Worm (Caenorhabditis elegans) whole organism, L4 larva: ENCODE measurements around the gene ZK622.1.

Experiments used
- D1046.2 ChIP-seq: fragments of 200-800 bp; sonication (Bioruptor generic); IDR thresholded peaks from 2 replicates; pipeline ENCODE4 v1.3.6; 2022; ENCODE audit warnings: missing genetic modification characterization, missing compliant biosample characterization
- F37D6.2 ChIP-seq: sonication (generic microtip); optimal IDR thresholded peaks from 2 replicates; lab custom pipeline; 2016; ENCODE audit warnings: mild to moderate bottlenecking, missing genetic modification characterization, missing compliant biosample characterization
- Y105C5A.15 ChIP-seq: fragments of 200-800 bp; sonication (Bioruptor generic); IDR thresholded peaks from 2 replicates; pipeline ENCODE4 v1.3.6; 2022; ENCODE audit warnings: missing genetic modification characterization, missing compliant biosample characterization
- aha-1 ChIP-seq: fragments of 150-350 bp; peaks from one replicate; lab custom pipeline; 2014; ENCODE audit warnings: missing biosample characterization, missing genetic modification characterization
- aly-2 ChIP-seq: sonication (generic microtip); optimal IDR thresholded peaks from 2 replicates; lab custom pipeline; 2018; ENCODE audit warnings: missing biosample characterization, missing genetic modification characterization
- ama-1 ChIP-seq: fragments of 150-350 bp; optimal IDR thresholded peaks from 2 replicates; lab custom pipeline; 2014; ENCODE audit warnings: inconsistent platforms, mixed read lengths
- arid-1 ChIP-seq: fragments of 200-800 bp; sonication (Bioruptor generic); conservative IDR thresholded peaks from 2 replicates; pipeline ENCODE4 v1.3.6; 2022; ENCODE audit warnings: missing genetic modification reagents, missing genetic modification characterization, missing compliant biosample characterization
- attf-4 ChIP-seq: sonication (generic microtip); optimal IDR thresholded peaks from 3 replicates; lab custom pipeline; 2017; ENCODE audit warnings: missing biosample characterization, missing genetic modification characterization
- ceh-20 ChIP-seq: fragments of 200-800 bp; sonication (Bioruptor generic); IDR thresholded peaks from 2 replicates; pipeline ENCODE4 v1.3.6; 2022; ENCODE audit warnings: missing genetic modification reagents, missing genetic modification characterization, missing compliant biosample characterization
- ceh-32 ChIP-seq: sonication (generic microtip); optimal IDR thresholded peaks from 2 replicates; lab custom pipeline; 2016; ENCODE audit warnings: mild to moderate bottlenecking, missing genetic modification characterization, missing compliant biosample characterization; ENCODE audit not compliant: poor library complexity
- ceh-44 ChIP-seq: fragments of 200-800 bp; sonication (Bioruptor generic); IDR thresholded peaks from 2 replicates; pipeline ENCODE4 v1.3.6; 2022; ENCODE audit warnings: missing genetic modification reagents, missing genetic modification characterization, missing compliant biosample characterization
- daf-12 ChIP-seq: fragments of 150-350 bp; optimal IDR thresholded peaks from 2 replicates; lab custom pipeline; 2014; ENCODE audit warnings: missing biosample characterization, missing genetic modification reagents, missing genetic modification characterization
- daf-16 ChIP-seq, 3 experiments: sonication (generic microtip); optimal IDR thresholded peaks; 2 replicates each; lab custom pipeline; 2016 to 2017; ENCODE audit warnings: missing genetic modification characterization in 3 of 3, missing genetic modification reagents in 3 of 3, mild to moderate bottlenecking in 2 of 3, missing compliant biosample characterization in 2 of 3, missing biosample characterization in 1 of 3, moderate library complexity in 1 of 3
- dmd-6 ChIP-seq: fragments of 200-800 bp; sonication (Bioruptor generic); IDR thresholded peaks from 2 replicates; pipeline ENCODE4 v1.3.6; 2022; ENCODE audit warnings: missing genetic modification reagents, missing genetic modification characterization, missing compliant biosample characterization
- duxl-1 ChIP-seq: sonication (generic microtip); optimal IDR thresholded peaks from 2 replicates; lab custom pipeline; 2016; ENCODE audit warnings: mild to moderate bottlenecking, missing genetic modification characterization, moderate library complexity, missing compliant biosample characterization; ENCODE audit not compliant: poor library complexity
- dve-1 ChIP-seq: sonication (generic microtip); optimal IDR thresholded peaks from 2 replicates; lab custom pipeline; 2017; ENCODE audit warnings: antibody characterized with exemption, mild to moderate bottlenecking, missing genetic modification characterization, missing compliant biosample characterization; ENCODE audit not compliant: insufficient read depth
- egl-27 ChIP-seq: sonication (generic microtip); optimal IDR thresholded peaks from 3 replicates; lab custom pipeline; 2017; ENCODE audit warnings: missing biosample characterization, missing genetic modification reagents, missing genetic modification characterization
- egl-43 ChIP-seq: fragments of 200-800 bp; sonication (Bioruptor generic); IDR thresholded peaks from 2 replicates; pipeline ENCODE4 v1.3.6; 2022; ENCODE audit warnings: missing genetic modification reagents, missing genetic modification characterization, missing compliant biosample characterization
- fkh-10 ChIP-seq: fragments of 150-350 bp; optimal IDR thresholded peaks from 2 replicates; lab custom pipeline; 2014; ENCODE audit warnings: missing biosample characterization, missing genetic modification reagents, missing genetic modification characterization
- hif-1 ChIP-seq, 2 experiments: sonication (generic microtip); optimal IDR thresholded peaks; 2 replicates each; lab custom pipeline; 2016 to 2017; ENCODE audit warnings: missing compliant biosample characterization in 2 of 2, missing genetic modification characterization in 2 of 2, missing genetic modification reagents in 2 of 2, missing genotype in 2 of 2, mild to moderate bottlenecking in 1 of 2
- hlh-11 ChIP-seq: fragments of 200-800 bp; sonication (Bioruptor generic); optimal IDR thresholded peaks from 2 replicates; lab custom pipeline; 2018; ENCODE audit warnings: mild to moderate bottlenecking, missing genetic modification characterization, missing compliant biosample characterization
- hlh-30 ChIP-seq: sonication (generic microtip); optimal IDR thresholded peaks from 2 replicates; lab custom pipeline; 2017; ENCODE audit warnings: antibody characterized with exemption, mild to moderate bottlenecking, missing genetic modification characterization, missing compliant biosample characterization; ENCODE audit not compliant: insufficient read depth
- hmg-1.1 ChIP-seq: fragments of 200-800 bp; sonication (Bioruptor generic); IDR thresholded peaks from 2 replicates; pipeline ENCODE4 v1.3.6; 2022; ENCODE audit warnings: missing genetic modification reagents, missing genetic modification characterization, missing compliant biosample characterization
- jun-1 ChIP-seq: fragments of 150-350 bp; optimal IDR thresholded peaks from 2 replicates; lab custom pipeline; 2014; ENCODE audit warnings: missing biosample characterization, missing genetic modification reagents, missing genetic modification characterization
- lsy-2 ChIP-seq, 2 experiments: fragments of 150-350 bp in 1 of 2; sonication (generic microtip) in 1 of 2; optimal IDR thresholded peaks; 2 replicates each; lab custom pipeline; 2014 to 2017; ENCODE audit warnings: missing biosample characterization in 2 of 2, missing genetic modification characterization in 2 of 2
- madf-9 ChIP-seq: fragments of 200-800 bp; sonication (Bioruptor generic); conservative IDR thresholded peaks from 2 replicates; pipeline ENCODE4 v1.3.6; 2022; ENCODE audit warnings: missing genetic modification reagents, missing genetic modification characterization, missing compliant biosample characterization
- mep-1 ChIP-seq: fragments of 150-350 bp; sonication (generic microtip); optimal IDR thresholded peaks from 3 replicates; lab custom pipeline; 2014; ENCODE audit warnings: missing biosample characterization, missing genetic modification characterization
- mes-2 ChIP-seq: sonication (generic microtip); optimal IDR thresholded peaks from 2 replicates; lab custom pipeline; 2016; ENCODE audit warnings: missing genotype, mild to moderate bottlenecking, missing genetic modification characterization, missing compliant biosample characterization; ENCODE audit not compliant: poor library complexity, severe bottlenecking
- nhr-102 ChIP-seq: sonication (generic microtip); optimal IDR thresholded peaks from 2 replicates; lab custom pipeline; 2016; ENCODE audit warnings: mild to moderate bottlenecking, missing genetic modification characterization, moderate library complexity, missing compliant biosample characterization
- nhr-25 ChIP-seq: sonication (generic microtip); optimal IDR thresholded peaks from 2 replicates; lab custom pipeline; 2017; ENCODE audit warnings: missing genetic modification characterization, mild to moderate bottlenecking, missing compliant biosample characterization, antibody characterized with exemption, moderate library complexity, borderline replicate concordance; ENCODE audit not compliant: insufficient read depth
- nhr-41 ChIP-seq: fragments of 200-800 bp; sonication (Bioruptor generic); IDR thresholded peaks from 2 replicates; pipeline ENCODE4 v1.3.6; 2022; ENCODE audit warnings: missing genetic modification reagents, missing genetic modification characterization, missing compliant biosample characterization
- nhr-48 ChIP-seq: sonication (generic microtip); optimal IDR thresholded peaks from 2 replicates; lab custom pipeline; 2016; ENCODE audit warnings: mild to moderate bottlenecking, missing genetic modification characterization, missing compliant biosample characterization
- nhr-6 ChIP-seq: fragments of 150-350 bp; optimal IDR thresholded peaks from 2 replicates; lab custom pipeline; 2014; ENCODE audit warnings: missing biosample characterization, missing genetic modification characterization
- rbr-2 ChIP-seq: sonication (generic microtip); optimal IDR thresholded peaks from 2 replicates; lab custom pipeline; 2016; ENCODE audit warnings: missing genotype, missing genetic modification characterization, missing compliant biosample characterization
- set-16 ChIP-seq: fragments of 200-800 bp; sonication (Bioruptor generic); IDR thresholded peaks from 2 replicates; pipeline ENCODE4 v1.3.6; 2022; ENCODE audit warnings: missing genetic modification reagents, missing genetic modification characterization, missing compliant biosample characterization
- spr-3 ChIP-seq: fragments of 200-800 bp; sonication (Bioruptor generic); optimal IDR thresholded peaks from 2 replicates; lab custom pipeline; 2018; ENCODE audit warnings: mild to moderate bottlenecking, missing genetic modification characterization, missing compliant biosample characterization
- unc-62 ChIP-seq, 3 experiments: fragments of 150-350 bp in 1 of 3; sonication (generic microtip); optimal IDR thresholded peaks in 2 of 3; peaks in 1 of 3; 1 replicate in 1 of 3; 2 replicates in 2 of 3; lab custom pipeline; 2014 to 2017; ENCODE audit warnings: missing biosample characterization in 3 of 3, missing genetic modification characterization in 3 of 3, missing genetic modification reagents in 3 of 3, missing genotype in 1 of 3
- vab-7 ChIP-seq: fragments of 200-800 bp; sonication (Bioruptor generic); IDR thresholded peaks from 2 replicates; pipeline ENCODE4 v1.3.6; 2022; ENCODE audit warnings: missing genetic modification reagents, missing genetic modification characterization, missing compliant biosample characterization
- ztf-11 ChIP-seq: fragments of 150-350 bp; optimal IDR thresholded peaks from 2 replicates; lab custom pipeline; 2014; ENCODE audit warnings: missing biosample characterization, missing genetic modification characterization

Gene ZK622.1

ce11 chrII:5333729-5334255, 40.2 kb downstream of the ZK622.1 start (continued):
- TF ChIP-seq rbr-2 (tag; lab: Kevin White, UChicago) = peak; percentile 31
- no peak for TF ChIP-seq daf-16 (GFP tag; optimal IDR thresholded peaks at IDR 0.05; lab: Kevin White, UChicago)
- TF ChIP-seq daf-16 (tag; optimal IDR thresholded peaks at IDR 0.05; lab: Kevin White, UChicago) = peak; percentile 78
- TF ChIP-seq nhr-48 (tag; lab: Kevin White, UChicago) = no peak
- TF ChIP-seq duxl-1 (tag; lab: Kevin White, UChicago) = no peak
- TF ChIP-seq vab-7 (GFP tag; lab: Robert Waterston, UW) = no peak
- no peak for TF ChIP-seq hif-1 (tag; optimal IDR thresholded peaks at IDR 0.05; lab: Kevin White, UChicago)
- no peak for TF ChIP-seq nhr-41 (GFP tag; lab: Robert Waterston, UW)
- TF ChIP-seq egl-27 (tag; lab: Kevin White, UChicago) = no peak
- no peak for TF ChIP-seq F37D6.2 (tag; lab: Kevin White, UChicago)

- TF ChIP-seq hlh-30 (tag; lab: Kevin White, UChicago) (peak; percentile 19), ceh-44 (GFP tag; lab: Robert Waterston, UW) (no peak), unc-62 (GFP tag; optimal IDR thresholded peaks at IDR 0.05 in 1 of 2; lab: Kevin White, UChicago) (peak in 1 of 2 experiments; percentile 89), unc-62 (tag; optimal IDR thresholded peaks at IDR 0.05; lab: Kevin White, UChicago) (no peak)
Measured at ce11 chrII:5334628-5335027, 41.0 kb downstream of the ZK622.1 start.

ce11 chrII:5335370-5336034, 41.9 kb downstream of the ZK622.1 start:
- TF ChIP-seq unc-62 (GFP tag; optimal IDR thresholded peaks at IDR 0.05 in 1 of 2; lab: Kevin White, UChicago) (peak in 1 of 2 experiments; percentile 96), unc-62 (tag; optimal IDR thresholded peaks at IDR 0.05; lab: Kevin White, UChicago) (no peak), daf-12 (no peak), hif-1 (tag; optimal IDR thresholded peaks at IDR 0.05; lab: Kevin White, UChicago) (peak in 1 of 2 experiments; percentile 13), D1046.2 (GFP tag; lab: Robert Waterston, UW) (no peak), aha-1 (peak; percentile 65), hlh-30 (tag; lab: Kevin White, UChicago) (peak; percentile 38), ztf-11 (tag; lab: Kevin White, UChicago) (no peak), egl-43 (GFP tag; lab: Robert Waterston, UW) (no peak), lsy-2 (tag; optimal IDR thresholded peaks at IDR 0.05; lab: Kevin White, UChicago) (peak in 1 of 2 experiments; percentile 2), mes-2 (tag; lab: Kevin White, UChicago) (peak; percentile 7), dve-1 (tag; lab: Kevin White, UChicago) (peak; percentile 41), madf-9 (no peak), attf-4 (no peak), aly-2 (no peak), spr-3 (GFP tag; lab: Kevin White, UChicago) (no peak), nhr-6 (tag; lab: Kevin White, UChicago) (peak; percentile 67)

- TF ChIP-seq F37D6.2 (tag; lab: Kevin White, UChicago) (peak; percentile 23), hlh-11 (tag; lab: Kevin White, UChicago) (no peak), hif-1 (tag; optimal IDR thresholded peaks at IDR 0.05; lab: Kevin White, UChicago) (peak in 1 of 2 experiments; percentile 69), ama-1 (lab: Kevin White, UChicago) (peak; percentile 81), ceh-20 (GFP tag; lab: Robert Waterston, UW) (peak; percentile 20; the same call in 1 of the 2 replicates), vab-7 (GFP tag; lab: Robert Waterston, UW) (0 out of 2 replicates have a peak, but pooled peaks have one; percentile 26), nhr-102 (tag; lab: Kevin White, UChicago) (no peak), mes-2 (tag; lab: Kevin White, UChicago) (peak; percentile 27), ceh-32 (no peak), jun-1 (tag; lab: Kevin White, UChicago) (no peak), hlh-30 (tag; lab: Kevin White, UChicago) (peak; percentile 28), arid-1 (GFP tag; lab: Robert Waterston, UW) (peak; percentile 65; the same call in 1 of the 2 replicates), lsy-2 (tag; optimal IDR thresholded peaks at IDR 0.05; lab: Kevin White, UChicago) (peak in 1 of 2 experiments; percentile 63), nhr-48 (tag; lab: Kevin White, UChicago) (no peak), aha-1 (peak; percentile 99), dmd-6 (GFP tag; lab: Robert Waterston, UW) (peak; percentile 20; the same call in 1 of the 2 replicates), nhr-25 (tag; lab: Kevin White, UChicago) (no peak), egl-43 (GFP tag; lab: Robert Waterston, UW) (peak; percentile 67), set-16 (GFP tag; lab: Robert Waterston, UW) (peak; percentile 29; the same call in 1 of the 2 replicates), Y105C5A.15 (GFP tag; lab: Robert Waterston, UW) (peak; percentile 45; the same call in 1 of the 2 replicates), fkh-10 (GFP tag; lab: Kevin White, UChicago) (peak; percentile 74), hmg-1.1 (GFP tag; lab: Robert Waterston, UW) (peak; percentile 56; the same call in 1 of the 2 replicates), rbr-2 (tag; lab: Kevin White, UChicago) (peak; percentile 60), mep-1 (tag; lab: Kevin White, UChicago) (peak; percentile 69)
Measured at ce11 chrII:5336035-5336376, 42.4 kb downstream of the ZK622.1 start.
